Worm (Caenorhabditis elegans) whole organism, midembryonic: ENCODE data around the gene icd-1.

ENCODE experiments used
- T22C8.4 ChIP-seq: fragments of 200-800 bp; sonication (Bioruptor generic); IDR thresholded peaks from 2 replicates; pipeline ENCODE4 v1.3.6; 2022; ENCODE audit warnings: missing genetic modification characterization, missing compliant biosample characterization
- cog-1 ChIP-seq: sonication (generic microtip); optimal IDR thresholded peaks from 2 replicates; lab custom pipeline; 2016; ENCODE audit warnings: missing genetic modification characterization, missing compliant biosample characterization
- flt-1 ChIP-seq: fragments of 200-800 bp; sonication (Bioruptor generic); IDR thresholded peaks from 2 replicates; pipeline ENCODE4 v1.3.6; 2022; ENCODE audit warnings: missing genetic modification characterization, missing compliant biosample characterization
- klf-2 ChIP-seq: fragments of 200-800 bp; sonication (Bioruptor generic); conservative IDR thresholded peaks from 2 replicates; pipeline ENCODE4 v1.3.6; 2022; ENCODE audit warnings: missing genetic modification reagents, missing genetic modification characterization, missing compliant biosample characterization
- med-1 ChIP-seq: sonication (generic microtip); optimal IDR thresholded peaks from 2 replicates; lab custom pipeline; 2017; ENCODE audit warnings: missing genetic modification characterization, mild to moderate bottlenecking, missing compliant biosample characterization, antibody characterized with exemption, missing genetic modification reagents; ENCODE audit not compliant: insufficient read depth
- ref-1 ChIP-seq: fragments of 200-800 bp; sonication (Bioruptor generic); conservative IDR thresholded peaks from 2 replicates; pipeline ENCODE4 v1.3.6; 2022; ENCODE audit warnings: missing genetic modification reagents, missing genetic modification characterization, missing compliant biosample characterization
- tab-1 ChIP-seq: fragments of 200-800 bp; sonication (Bioruptor generic); IDR thresholded peaks from 2 replicates; pipeline ENCODE4 v1.3.6; 2022; ENCODE audit warnings: missing genetic modification characterization, missing compliant biosample characterization
- ztf-23 ChIP-seq: fragments of 200-800 bp; sonication (Bioruptor generic); IDR thresholded peaks from 2 replicates; pipeline ENCODE4 v1.3.6; 2022; ENCODE audit warnings: missing genetic modification reagents, missing genetic modification characterization, missing compliant biosample characterization
- ztf-29 ChIP-seq: fragments of 200-800 bp; sonication (Bioruptor generic); IDR thresholded peaks from 2 replicates; pipeline ENCODE4 v1.3.6; 2022; ENCODE audit warnings: missing genetic modification reagents, missing genetic modification characterization, missing compliant biosample characterization

DNA sequence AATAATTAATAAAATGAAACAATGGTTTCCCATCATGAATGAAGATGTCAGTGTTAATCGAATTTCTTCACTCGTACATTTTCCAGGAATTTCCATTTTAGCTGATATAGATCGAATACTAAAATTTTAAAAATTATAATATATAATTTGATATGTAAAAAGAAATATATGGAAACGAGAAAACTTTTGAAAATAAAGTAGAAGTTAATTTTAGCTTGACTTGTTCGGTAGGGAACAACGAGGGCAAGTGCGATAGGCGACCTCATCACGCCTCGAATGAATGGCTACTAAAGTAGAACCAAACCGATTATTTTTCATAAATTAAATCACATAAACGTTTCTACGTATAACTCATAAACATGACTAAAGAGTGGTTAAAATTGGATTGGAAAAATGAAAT is 10.1 kb downstream of the icd-1 start, which contains the start of gene sra-31:
- TF ChIP-seq flt-1 (GFP tag; lab: Robert Waterston, UW) (no peak), ztf-23 (no peak), T22C8.4 (no peak), klf-2 (GFP tag; lab: Robert Waterston, UW) (no peak), cog-1 (no peak), ztf-29 (GFP tag; lab: Robert Waterston, UW) (no peak), ref-1 (no peak), med-1 (GFP tag; lab: Kevin White, UChicago) (no peak), tab-1 (GFP tag; lab: Robert Waterston, UW) (no peak)
